Fruit fly (Drosophila melanogaster): ENCODE data around the gene CG3909.

The CG3909 gene

DNA sequence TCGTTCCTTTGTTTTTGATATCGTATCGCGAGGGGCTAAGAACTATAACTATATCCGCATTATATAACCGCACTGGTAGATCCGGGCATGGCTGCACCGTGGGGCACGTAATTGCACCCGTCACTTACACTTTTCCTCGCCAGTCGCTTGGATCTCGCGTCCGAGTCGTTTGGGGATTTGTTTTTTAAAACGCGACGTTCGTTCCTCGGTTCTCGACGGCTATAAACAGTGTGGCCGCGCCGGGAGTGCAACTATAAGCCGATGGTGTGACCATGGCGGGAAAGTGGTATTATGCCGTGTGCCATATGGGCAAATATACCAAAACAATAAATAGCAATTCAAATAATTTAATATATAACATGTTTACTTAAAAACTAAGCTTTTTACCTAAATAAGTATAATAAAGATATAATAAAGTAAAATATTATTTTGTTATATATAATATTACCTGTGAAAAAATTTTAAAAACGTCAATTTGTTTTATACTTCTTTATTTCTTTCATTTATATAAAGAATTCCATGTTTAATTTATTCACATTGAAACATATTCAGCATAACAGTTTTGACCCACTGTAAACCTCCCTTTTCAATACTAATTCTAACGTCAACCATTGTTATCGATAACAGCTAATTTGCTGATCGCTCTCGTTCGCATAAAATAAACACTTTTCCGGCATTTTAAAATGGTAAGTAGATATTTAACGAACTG, at the start of gene CG3909, which contains the start of gene Mical:
CG3909 (plus strand) TSS at position 607 of the 709 bp plus-strand sequence.
Mical (minus strand) TSS at position 232 of the 709 bp plus-strand sequence.
- no peak for TF ChIP-seq psq (optimal IDR thresholded peaks at IDR 0.05)
- TF ChIP-seq Sin3A (optimal IDR thresholded peaks at IDR 0.05) = no peak
- no peak for TF ChIP-seq h (optimal IDR thresholded peaks at IDR 0.05)
- TF ChIP-seq insv (optimal IDR thresholded peaks at IDR 0.05) = no peak
- no peak for TF ChIP-seq Myc (optimal IDR thresholded peaks at IDR 0.05)
- TF ChIP-seq ttk (optimal IDR thresholded peaks at IDR 0.05) = no peak

DNA sequence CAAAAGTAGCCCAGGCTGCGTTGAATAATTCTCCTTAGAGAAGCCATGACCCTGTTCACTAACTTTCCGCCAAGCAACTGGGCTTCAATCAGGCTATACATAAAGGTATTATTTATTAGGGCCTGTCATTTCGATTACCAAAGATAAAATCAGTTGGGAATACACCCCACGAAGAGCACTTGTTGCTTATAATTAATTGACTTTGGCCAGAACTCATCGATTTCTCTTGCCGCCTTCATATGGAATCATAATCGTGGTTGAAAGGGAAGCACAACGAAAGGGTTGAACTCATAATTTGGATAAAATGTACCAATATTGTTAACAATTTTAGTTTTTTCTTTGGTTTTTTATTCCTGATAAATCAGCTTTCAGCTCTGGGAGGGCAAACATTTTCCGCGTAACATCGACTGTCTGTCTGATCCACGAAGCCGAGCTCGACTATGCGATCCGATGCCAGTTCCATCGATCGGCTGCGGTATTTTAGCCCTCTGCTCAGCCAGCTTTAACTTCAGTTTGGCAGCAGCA, 46.3 kb upstream of the CG3909 start, which contains the start of the genes Gr85a and Spn85F:
Gr85a (minus strand) TSS at position 101 of the 525 bp plus-strand sequence.
Spn85F (plus strand) TSS at position 475 of the 525 bp plus-strand sequence.
- no peak for TF ChIP-seq ttk (optimal IDR thresholded peaks at IDR 0.05)

DNA sequence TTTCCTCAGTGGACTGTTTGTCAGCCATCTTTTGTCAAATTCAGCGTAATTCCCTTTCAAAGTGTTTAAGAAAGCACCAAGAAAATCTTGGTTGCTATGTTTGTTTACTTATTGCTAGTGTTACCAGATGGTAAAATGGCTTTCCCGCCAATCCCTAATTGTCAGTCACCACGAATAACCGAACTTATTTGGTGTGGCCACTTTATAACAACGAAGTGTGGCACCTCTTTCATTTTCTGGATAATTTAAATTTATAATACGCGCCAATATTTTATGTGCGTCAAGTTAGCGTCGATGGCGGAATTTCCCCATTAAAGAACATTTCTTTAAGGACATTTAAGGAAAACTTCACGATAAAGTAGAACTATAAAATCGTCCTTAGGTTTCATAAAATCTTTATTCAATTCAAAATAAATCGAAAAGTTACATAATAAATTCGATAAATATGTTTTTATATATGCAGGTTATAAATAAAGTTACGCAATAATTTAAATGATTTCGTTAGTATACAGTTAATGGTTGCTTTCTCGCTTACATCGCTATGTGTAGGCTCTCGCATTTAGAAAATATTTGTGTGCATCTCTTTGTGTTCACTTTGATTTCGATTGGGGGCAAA, 41.8 kb upstream of the CG3909 start, which contains the start of gene CG5359:
CG5359 (minus strand) TSS at position 103 of the 616 bp plus-strand sequence.
- TF ChIP-seq Sin3A (optimal IDR thresholded peaks at IDR 0.05) = no peak
- TF ChIP-seq psq (optimal IDR thresholded peaks at IDR 0.05) = no peak
- TF ChIP-seq Myc (optimal IDR thresholded peaks at IDR 0.05) = no peak
- no peak for TF ChIP-seq h (optimal IDR thresholded peaks at IDR 0.05)
- no peak for TF ChIP-seq ttk (optimal IDR thresholded peaks at IDR 0.05)

DNA sequence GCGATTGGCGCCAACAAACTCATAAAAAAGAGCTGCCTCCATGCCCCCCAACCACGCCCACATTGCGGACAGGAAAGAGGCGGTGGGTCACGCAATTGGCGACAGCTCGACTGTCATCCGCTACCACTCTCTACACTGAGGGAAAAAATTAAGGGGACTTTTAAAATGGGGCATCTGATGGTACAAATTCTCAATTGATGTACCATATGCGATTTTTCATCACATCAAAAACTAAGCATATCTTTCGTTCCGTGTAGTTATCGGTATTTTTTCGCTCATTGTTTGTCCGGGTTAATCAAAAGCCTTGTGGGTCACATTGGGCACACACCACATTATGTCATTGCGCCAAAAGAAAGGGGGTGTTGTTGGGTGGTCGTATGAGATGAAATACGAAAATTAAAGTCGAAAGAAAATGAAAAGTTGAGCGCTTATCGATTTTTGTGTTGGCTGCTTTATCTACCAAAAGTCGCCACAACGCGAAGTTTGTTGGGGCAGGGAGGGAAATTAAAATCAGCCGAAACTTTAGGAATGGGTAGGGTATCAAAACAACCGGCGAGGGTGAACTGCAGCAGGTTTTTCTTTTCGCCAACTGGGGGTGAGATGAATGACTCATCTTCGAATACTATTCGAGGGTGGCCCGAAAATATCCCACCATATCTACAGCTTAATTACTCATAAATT, 18.9 kb upstream of the CG3909 start:
- no peak for TF ChIP-seq h (optimal IDR thresholded peaks at IDR 0.05)
- TF ChIP-seq Myc (optimal IDR thresholded peaks at IDR 0.05) = no peak
- no peak for TF ChIP-seq ttk (optimal IDR thresholded peaks at IDR 0.05)
- TF ChIP-seq psq (optimal IDR thresholded peaks at IDR 0.05) = no peak

DNA sequence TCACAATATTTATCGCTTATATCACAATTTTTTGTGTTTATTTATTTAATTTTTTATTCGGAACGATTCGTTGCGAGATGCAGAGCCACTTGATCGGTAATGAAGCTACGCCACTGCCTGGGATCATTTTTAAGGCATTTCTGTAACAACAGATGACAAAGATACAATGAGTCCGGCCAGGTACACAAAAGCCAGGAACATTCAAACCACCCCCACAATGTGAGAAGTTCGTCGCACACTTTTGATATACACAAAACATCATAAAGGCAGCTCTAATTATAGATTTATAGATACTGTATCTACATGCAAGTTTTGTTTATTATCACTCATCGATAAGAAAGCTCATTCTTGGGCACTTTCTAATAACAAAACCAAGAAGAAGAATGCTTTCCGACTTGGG, 18.0 kb upstream of the CG3909 start, which contains the start of gene CG31407:
CG31407 (minus strand) TSS at position 101 of the 400 bp plus-strand sequence.
- TF ChIP-seq insv (optimal IDR thresholded peaks at IDR 0.05) (no peak), Sin3A (optimal IDR thresholded peaks at IDR 0.05) (no peak), ttk (optimal IDR thresholded peaks at IDR 0.05) (no peak), psq (optimal IDR thresholded peaks at IDR 0.05) (no peak), h (optimal IDR thresholded peaks at IDR 0.05) (no peak), Myc (optimal IDR thresholded peaks at IDR 0.05) (no peak)

DNA sequence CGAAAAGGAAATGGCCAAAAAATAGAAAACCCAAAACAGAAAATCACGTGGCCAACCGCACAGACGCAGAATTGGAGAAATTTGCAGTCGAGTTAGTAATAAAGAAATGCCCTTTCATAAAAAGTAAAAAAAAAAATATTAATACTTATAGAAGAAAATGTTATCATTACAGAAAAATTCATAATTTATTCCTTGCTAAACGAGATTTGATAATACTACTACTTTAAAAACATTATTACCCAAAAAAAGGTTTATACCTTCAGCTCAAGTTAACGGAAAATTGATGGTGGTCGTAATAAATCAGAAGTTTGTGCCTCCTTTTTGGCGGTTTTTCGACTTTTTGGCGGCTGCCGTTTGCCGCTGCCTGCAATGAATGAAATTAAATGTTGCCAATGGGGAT, 14.7 kb upstream of the CG3909 start:
- TF ChIP-seq Myc (optimal IDR thresholded peaks at IDR 0.05) = no peak

DNA sequence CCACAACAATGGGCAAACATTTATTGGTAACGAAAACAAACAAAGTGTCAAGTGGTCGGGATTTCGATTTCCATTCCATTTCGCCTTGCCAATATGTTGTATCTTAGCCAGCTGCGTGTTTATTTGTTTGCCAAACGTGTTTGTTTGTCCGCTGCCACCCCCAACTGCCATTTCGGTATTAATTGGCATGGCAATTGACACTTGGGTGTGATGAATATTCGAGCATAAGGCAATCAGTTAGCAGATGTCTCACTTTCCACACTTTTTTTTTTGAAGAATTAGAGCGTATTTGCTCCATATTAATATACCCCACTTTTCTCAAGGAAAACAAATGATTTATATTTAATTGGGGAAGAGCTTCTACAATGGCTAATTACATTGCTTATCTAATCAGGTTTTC, 11.6 kb upstream of the CG3909 start:
- TF ChIP-seq Sin3A (optimal IDR thresholded peaks at IDR 0.05) = no peak
- TF ChIP-seq ttk (optimal IDR thresholded peaks at IDR 0.05) = no peak
- TF ChIP-seq Myc (optimal IDR thresholded peaks at IDR 0.05) = no peak
- TF ChIP-seq insv (optimal IDR thresholded peaks at IDR 0.05) = no peak
- no peak for TF ChIP-seq psq (optimal IDR thresholded peaks at IDR 0.05)
- no peak for TF ChIP-seq h (optimal IDR thresholded peaks at IDR 0.05)

DNA sequence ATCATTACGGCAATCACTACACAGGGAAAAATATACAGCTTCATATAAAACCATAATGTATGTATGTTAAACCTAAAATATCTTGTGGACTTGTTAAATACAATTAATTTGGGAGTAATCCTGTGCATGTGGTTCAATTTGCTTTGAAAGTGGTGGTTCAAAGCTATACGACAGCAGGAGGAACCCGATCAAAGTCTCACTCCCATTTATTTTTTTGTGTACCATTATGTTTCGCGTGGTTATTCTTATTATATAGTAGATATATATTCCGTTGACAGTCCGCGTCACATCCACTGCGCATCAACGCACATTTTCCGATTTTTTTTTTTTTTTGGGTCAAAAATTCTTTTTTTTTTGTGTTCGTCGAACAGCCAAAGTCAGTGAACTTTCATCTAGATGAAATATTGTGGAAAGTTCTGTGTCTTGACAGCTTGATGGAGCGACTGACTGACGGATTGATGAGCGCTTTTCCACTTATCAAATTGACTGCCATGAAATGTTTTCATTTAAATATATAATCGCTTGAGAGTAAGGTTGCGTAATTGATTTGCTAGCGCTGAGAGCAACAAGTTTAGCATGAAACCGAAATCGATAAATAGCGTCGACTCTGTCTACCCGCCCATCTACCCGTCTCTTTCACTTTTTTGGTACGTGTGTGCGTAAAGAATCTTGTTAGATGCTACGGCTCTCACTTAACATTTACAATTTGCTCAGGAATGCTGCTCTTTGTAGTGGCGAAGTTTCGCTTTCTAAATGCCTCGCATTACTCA, 9.9 kb upstream of the CG3909 start:
- no peak for TF ChIP-seq psq (optimal IDR thresholded peaks at IDR 0.05)
- no peak for TF ChIP-seq ttk (optimal IDR thresholded peaks at IDR 0.05)
- TF ChIP-seq Sin3A (optimal IDR thresholded peaks at IDR 0.05) = no peak
- TF ChIP-seq h (optimal IDR thresholded peaks at IDR 0.05) = no peak
- no peak for TF ChIP-seq Myc (optimal IDR thresholded peaks at IDR 0.05)
- TF ChIP-seq insv (optimal IDR thresholded peaks at IDR 0.05) = no peak

DNA sequence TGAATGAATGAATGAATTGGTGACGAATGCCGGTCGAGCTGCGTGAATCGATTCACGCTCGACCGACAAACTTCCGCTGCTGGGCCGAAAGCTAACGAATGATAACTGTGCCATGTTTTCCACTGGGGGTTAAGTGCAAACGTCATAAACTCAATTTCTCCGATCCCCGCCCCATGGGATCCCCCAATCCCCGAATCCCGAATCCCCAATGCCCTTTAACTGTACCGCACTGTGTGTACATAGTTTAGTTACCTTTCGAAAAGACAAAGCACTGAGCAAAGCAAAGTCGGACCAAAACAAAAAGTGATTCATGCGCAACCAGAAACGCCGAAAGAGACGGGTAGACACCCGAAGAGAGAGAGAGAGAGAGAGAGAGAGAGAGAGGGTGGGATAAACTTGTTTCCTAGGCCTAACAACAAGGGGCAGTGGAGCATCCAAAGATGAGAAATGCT, 8.0 kb upstream of the CG3909 start:
- TF ChIP-seq Sin3A (optimal IDR thresholded peaks at IDR 0.05) = no peak
- TF ChIP-seq Myc (optimal IDR thresholded peaks at IDR 0.05) = no peak
- TF ChIP-seq h (optimal IDR thresholded peaks at IDR 0.05) = no peak
- no peak for TF ChIP-seq ttk (optimal IDR thresholded peaks at IDR 0.05)
- TF ChIP-seq insv (optimal IDR thresholded peaks at IDR 0.05) = no peak
- TF ChIP-seq psq (optimal IDR thresholded peaks at IDR 0.05) = no peak

DNA sequence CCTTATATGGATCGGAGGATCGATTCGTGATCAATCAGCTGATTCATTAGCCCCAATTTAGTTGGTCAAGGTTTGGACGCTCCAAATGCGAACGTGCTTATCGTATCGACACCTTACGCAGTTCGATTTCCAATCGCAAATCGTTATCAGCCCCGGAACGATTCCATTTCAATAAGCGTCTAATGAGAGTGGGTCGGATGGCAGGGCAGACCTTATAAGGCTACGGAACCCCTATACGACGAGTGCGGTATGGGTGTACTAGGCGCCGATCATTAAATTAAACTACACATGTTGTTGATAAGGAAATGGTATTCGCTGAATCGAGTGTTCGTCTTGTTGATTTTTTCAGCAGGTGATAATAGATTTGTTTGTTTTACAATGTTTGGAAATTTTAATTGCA, 7.3 kb upstream of the CG3909 start:
- no peak for TF ChIP-seq h (optimal IDR thresholded peaks at IDR 0.05)
- no peak for TF ChIP-seq insv (optimal IDR thresholded peaks at IDR 0.05)
- no peak for TF ChIP-seq Myc (optimal IDR thresholded peaks at IDR 0.05)

DNA sequence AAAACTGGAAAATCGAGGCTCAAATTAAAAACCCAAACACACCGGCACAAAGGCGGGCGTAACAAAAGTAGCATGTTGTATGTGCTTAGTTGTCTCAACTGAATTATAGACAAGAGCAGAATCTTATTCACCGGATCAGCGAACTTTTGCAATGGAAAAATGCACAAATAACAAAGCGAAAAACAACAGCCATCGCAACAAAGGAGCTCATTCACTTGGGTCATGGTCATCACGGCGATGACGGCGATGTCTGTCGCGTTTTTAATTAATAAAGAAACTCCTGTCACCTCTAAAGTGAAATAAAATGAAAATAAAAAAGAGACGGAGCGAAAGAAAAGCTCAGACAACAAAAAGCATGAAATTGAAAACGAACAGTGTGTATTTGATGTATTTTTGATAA, 3.9 kb upstream of the CG3909 start:
- TF ChIP-seq Myc (optimal IDR thresholded peaks at IDR 0.05) = no peak
- TF ChIP-seq Sin3A (optimal IDR thresholded peaks at IDR 0.05) = no peak

DNA sequence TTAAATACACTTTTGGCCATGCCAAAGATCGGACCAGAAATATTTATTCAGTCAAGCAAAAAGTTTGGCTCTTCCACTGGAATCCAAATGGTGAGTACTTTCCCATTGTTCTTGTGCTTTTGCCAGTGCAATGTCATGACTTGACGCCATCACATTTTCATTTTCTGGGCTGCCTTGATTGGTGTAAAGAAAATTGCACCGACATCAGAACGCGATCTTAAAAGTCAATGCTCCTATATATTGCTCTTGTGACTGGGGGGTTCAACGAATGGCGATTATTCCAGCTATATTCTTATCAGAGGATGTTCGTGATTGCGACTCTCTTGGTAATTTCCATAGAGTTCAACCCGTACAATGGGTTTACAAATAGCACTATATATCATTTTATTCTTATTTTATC, 2.6 kb upstream of the CG3909 start:
- no peak for TF ChIP-seq h (optimal IDR thresholded peaks at IDR 0.05)
- no peak for TF ChIP-seq ttk (optimal IDR thresholded peaks at IDR 0.05)
- TF ChIP-seq psq (optimal IDR thresholded peaks at IDR 0.05) = no peak
- TF ChIP-seq insv (optimal IDR thresholded peaks at IDR 0.05) = no peak
- no peak for TF ChIP-seq Myc (optimal IDR thresholded peaks at IDR 0.05)
- TF ChIP-seq Sin3A (optimal IDR thresholded peaks at IDR 0.05) = no peak
